Fruit fly (Drosophila melanogaster) whole organism: ENCODE results near the gene Pex14.

ENCODE experiments used
- CG8478 ChIP-seq: fragments of >200 bp; optimal IDR thresholded peaks from 2 replicates; lab custom pipeline; 2018; ENCODE audit warnings: inconsistent platforms
- Dll ChIP-seq: fragments of >200 bp; optimal IDR thresholded peaks from 2 replicates; lab custom pipeline; 2017
- EcR ChIP-seq, 2 experiments: fragments of >200 bp; optimal IDR thresholded peaks; 2 replicates each; lab custom pipeline; 2017; ENCODE audit warnings: missing biosample characterization in 2 of 2, missing genetic modification characterization in 2 of 2, missing genetic modification reagents in 2 of 2
- pan ChIP-seq: fragments of >200 bp; optimal IDR thresholded peaks from 2 replicates; lab custom pipeline; 2017
- psq ChIP-seq: fragments of >200 bp; optimal IDR thresholded peaks from 2 replicates; lab custom pipeline; 2017
- usp ChIP-seq: fragments of >200 bp; optimal IDR thresholded peaks from 2 replicates; lab custom pipeline; 2017; ENCODE audit warnings: missing biosample characterization, missing genetic modification characterization, mixed read lengths

- TF ChIP-seq psq (lab: Kevin White, UChicago) (no peak), CG8478 (lab: Kevin White, UChicago) (no peak), usp (GFP tag; lab: Kevin White, UChicago) (no peak), EcR (GFP tag; optimal IDR thresholded peaks at IDR 0.05; lab: Kevin White, UChicago) (no peak), pan (lab: Kevin White, UChicago) (no peak), Dll (lab: Kevin White, UChicago) (no peak)
Observed at dm6 chr3L:20798325-20798846, 19.8 kb downstream of the Pex14 start, which contains the start of the genes CG3698 and tzn.
